Fruit fly (Drosophila melanogaster): ENCODE data around the gene CASK.

Gene CASK

DNA sequence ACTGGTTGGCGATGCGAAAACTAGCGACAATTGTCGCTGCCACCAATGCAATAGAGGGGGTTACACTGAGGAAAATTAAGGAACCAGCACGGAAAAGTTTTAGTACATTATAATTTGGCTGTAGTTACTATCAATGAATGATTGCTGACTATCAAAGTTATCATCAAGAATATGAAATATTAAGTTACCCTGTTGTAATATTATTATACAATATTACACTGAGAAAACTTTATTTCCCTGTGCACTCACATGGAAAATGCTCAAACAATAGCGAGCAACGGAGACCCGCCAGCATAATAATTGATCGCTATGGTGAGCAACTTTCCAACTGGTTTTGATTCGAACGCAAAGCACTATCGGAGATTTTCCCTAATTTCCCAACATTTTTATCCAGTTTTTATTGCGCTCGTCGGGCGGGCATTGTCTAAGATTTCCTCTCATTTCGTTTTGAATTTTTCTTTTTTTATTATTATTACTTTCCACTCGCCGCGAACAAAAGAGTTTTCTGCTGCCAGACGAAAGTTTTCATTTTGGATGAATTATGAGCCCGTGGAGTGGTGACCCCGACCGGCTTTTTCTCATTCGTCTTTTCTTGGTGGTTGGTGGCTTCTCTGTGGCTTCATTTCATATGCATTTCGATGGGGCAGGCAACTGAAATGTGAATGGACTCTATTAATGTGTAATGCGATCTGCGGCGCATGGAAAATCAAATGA is 39.8 kb upstream of the CASK start (continued):
- no peak for TF ChIP-seq Kr (GFP tag; optimal IDR thresholded peaks at IDR 0.05)
- no peak for TF ChIP-seq Poxn (GFP tag; IDR thresholded peaks at IDR 0.05)
- TF ChIP-seq Bteb2 (GFP tag; optimal IDR thresholded peaks at IDR 0.05), result no peak
- TF ChIP-seq Vsx1 (GFP tag; optimal IDR thresholded peaks at IDR 0.05), result peak; percentile 38
- no peak for TF ChIP-seq gfzf (GFP tag; optimal IDR thresholded peaks at IDR 0.05)
- TF ChIP-seq luna (GFP tag; optimal IDR thresholded peaks at IDR 0.05), result no peak
- peak; percentile 69 for TF ChIP-seq ap (GFP tag; IDR thresholded peaks at IDR 0.05)
- peak; percentile 74 for TF ChIP-seq dimm (GFP tag; IDR thresholded peaks at IDR 0.05)
- no peak for TF ChIP-seq corto (GFP tag; optimal IDR thresholded peaks at IDR 0.05)
- peak; percentile 76 for TF ChIP-seq ttk (GFP tag; IDR thresholded peaks at IDR 0.05)
- TF ChIP-seq vfl (GFP tag; optimal IDR thresholded peaks at IDR 0.05), result peak; percentile 0
- TF ChIP-seq CG17568 (GFP tag; optimal IDR thresholded peaks at IDR 0.05), result peak; percentile 56
- peak; percentile 56 for TF ChIP-seq nau (GFP tag; optimal IDR thresholded peaks at IDR 0.05)
- peak; percentile 15 for TF ChIP-seq Deaf1 (tag; optimal IDR thresholded peaks at IDR 0.05)
- TF ChIP-seq pfk (GFP tag; optimal IDR thresholded peaks at IDR 0.05), result no peak
- peak; percentile 59; the same call in 1 of the 2 replicates for TF ChIP-seq sim (GFP tag; IDR thresholded peaks at IDR 0.05)
- no peak for TF ChIP-seq Myb (GFP tag; optimal IDR thresholded peaks at IDR 0.05)
- TF ChIP-seq CrebB (tag; optimal IDR thresholded peaks at IDR 0.05), result peak; percentile 62
- peak; percentile 46 for TF ChIP-seq YL-1 (GFP tag; optimal IDR thresholded peaks at IDR 0.05)
- no peak for TF ChIP-seq CG9932 (GFP tag; IDR thresholded peaks at IDR 0.05)
- no peak for TF ChIP-seq HLH4C (GFP tag; IDR thresholded peaks at IDR 0.05; ENCODE audit: partially characterized antibody)
- TF ChIP-seq CG7786 (GFP tag; optimal IDR thresholded peaks at IDR 0.05), result no peak
- peak; percentile 68; the same call in 1 of the 3 replicates for TF ChIP-seq CG7357 (GFP tag; IDR thresholded peaks at IDR 0.05)
- TF ChIP-seq Side (GFP tag; optimal IDR thresholded peaks at IDR 0.05), result peak; percentile 36
- peak; percentile 96 for TF ChIP-seq ATbp (GFP tag; optimal IDR thresholded peaks at IDR 0.05)
- peak; percentile 74 for TF ChIP-seq sisA (GFP tag; IDR thresholded peaks at IDR 0.05)
- no peak for TF ChIP-seq CG14860 (GFP tag; IDR thresholded peaks at IDR 0.05; ENCODE audit: partially characterized antibody)
- TF ChIP-seq CG17359 (tag; optimal IDR thresholded peaks at IDR 0.05), result peak; percentile 81
- peak; percentile 86 for TF ChIP-seq ewg (GFP tag; optimal IDR thresholded peaks at IDR 0.05)
- peak; percentile 42 for TF ChIP-seq CG18764 (GFP tag; optimal IDR thresholded peaks at IDR 0.05)
- TF ChIP-seq Elba2 (GFP tag; optimal IDR thresholded peaks at IDR 0.05), result no peak
- peak; percentile 53 for TF ChIP-seq CG4854 (GFP tag; optimal IDR thresholded peaks at IDR 0.05)
- TF ChIP-seq CG8388 (GFP tag; optimal IDR thresholded peaks at IDR 0.05), result peak; percentile 95
- TF ChIP-seq CG34422 (GFP tag; IDR thresholded peaks at IDR 0.05), result peak; percentile 74
- TF ChIP-seq pita (GFP tag; optimal IDR thresholded peaks at IDR 0.05), result no peak
- TF ChIP-seq ham (GFP tag; IDR thresholded peaks at IDR 0.05), result no peak
- no peak for TF ChIP-seq Ets97D (GFP tag; optimal IDR thresholded peaks at IDR 0.05)
- peak; percentile 39; the same call in 1 of the 2 replicates for TF ChIP-seq CG3847 (GFP tag; IDR thresholded peaks at IDR 0.05)
- TF ChIP-seq CG9437 (GFP tag; optimal IDR thresholded peaks at IDR 0.05), result peak; percentile 64
- peak; percentile 47 for TF ChIP-seq tup (GFP tag; optimal IDR thresholded peaks at IDR 0.05)
- no peak for TF ChIP-seq gcm2 (GFP tag; optimal IDR thresholded peaks at IDR 0.05)
- TF ChIP-seq pan (optimal IDR thresholded peaks at IDR 0.05), result no peak
- peak in 1 of 2 experiments; percentile 69 for TF ChIP-seq pan (GFP tag; optimal IDR thresholded peaks at IDR 0.05 in 1 of 2, IDR thresholded peaks at IDR 0.05 in 1 of 2)
- peak; percentile 80 for TF ChIP-seq sens-2 (GFP tag; IDR thresholded peaks at IDR 0.05)
- peak; percentile 13 for TF ChIP-seq Atf3 (GFP tag; optimal IDR thresholded peaks at IDR 0.05)
- TF ChIP-seq ato (GFP tag; IDR thresholded peaks at IDR 0.05; ENCODE audit: partially characterized antibody), result no peak
- peak; percentile 9 for TF ChIP-seq Bdp1 (GFP tag; optimal IDR thresholded peaks at IDR 0.05)
- TF ChIP-seq CG15269 (tag; optimal IDR thresholded peaks at IDR 0.05), result peak; percentile 74
- peak; percentile 76 for TF ChIP-seq CG10366 (GFP tag; IDR thresholded peaks at IDR 0.05)
- peak; percentile 42 for TF ChIP-seq lilli (GFP tag; optimal IDR thresholded peaks at IDR 0.05)
